Worm (Caenorhabditis elegans) whole organism, young adult: ENCODE measurements around the gene flp-14.
A peak's percentile ranks its signal among the peaks of the same experiment; 100 is the strongest.

Source experiments
- B0019.2 ChIP-seq: fragments of 200-800 bp; sonication (Bioruptor generic); conservative IDR thresholded peaks from 2 replicates; pipeline ENCODE4 v1.3.6; 2022; ENCODE audit warnings: missing genetic modification reagents, missing genetic modification characterization, missing compliant biosample characterization
- C06A6.2 ChIP-seq: fragments of 200-800 bp; sonication (Bioruptor generic); conservative IDR thresholded peaks from 2 replicates; pipeline ENCODE4 v1.3.6; 2022; ENCODE audit warnings: missing genetic modification characterization, missing compliant biosample characterization
- F22D6.2 ChIP-seq: sonication (generic microtip); optimal IDR thresholded peaks from 2 replicates; lab custom pipeline; 2016; ENCODE audit warnings: mild to moderate bottlenecking, missing genetic modification characterization, missing compliant biosample characterization
- F33H1.4 ChIP-seq: fragments of 200-800 bp; sonication (Bioruptor generic); IDR thresholded peaks from 2 replicates; pipeline ENCODE4 v1.3.6; 2022; ENCODE audit warnings: missing genetic modification reagents, missing genetic modification characterization, missing compliant biosample characterization
- F37B4.10 ChIP-seq: fragments of 200-800 bp; sonication (Bioruptor generic); IDR thresholded peaks from 2 replicates; pipeline ENCODE4 v1.3.6; 2022; ENCODE audit warnings: missing genetic modification characterization, missing compliant biosample characterization
- F39B2.1 ChIP-seq: fragments of 200-800 bp; sonication (Bioruptor generic); IDR thresholded peaks from 2 replicates; pipeline ENCODE4 v1.3.6; 2022; ENCODE audit warnings: missing genetic modification reagents, missing genetic modification characterization, missing compliant biosample characterization
- F55B11.4 ChIP-seq: sonication (generic microtip); optimal IDR thresholded peaks from 2 replicates; lab custom pipeline; 2016; ENCODE audit warnings: missing compliant biosample characterization, missing genetic modification characterization, borderline replicate concordance; ENCODE audit not compliant: insufficient read depth
- F57A8.1 ChIP-seq: fragments of 200-800 bp; sonication (Bioruptor generic); optimal IDR thresholded peaks from 2 replicates; lab custom pipeline; 2018; ENCODE audit warnings: mild to moderate bottlenecking, missing genetic modification characterization, moderate library complexity, missing compliant biosample characterization
- K11D2.4 ChIP-seq: fragments of 200-800 bp; sonication (Bioruptor generic); IDR thresholded peaks from 2 replicates; pipeline ENCODE4 v1.3.6; 2022; ENCODE audit warnings: missing genetic modification reagents, missing genetic modification characterization, missing compliant biosample characterization
- T07F8.4 ChIP-seq: sonication (generic microtip); optimal IDR thresholded peaks from 2 replicates; lab custom pipeline; 2016; ENCODE audit warnings: mild to moderate bottlenecking, missing genetic modification characterization, moderate library complexity, missing compliant biosample characterization
- Y79H2A.3 ChIP-seq: fragments of 200-800 bp; sonication (Bioruptor generic); conservative IDR thresholded peaks from 2 replicates; pipeline ENCODE4 v1.3.6; 2022; ENCODE audit warnings: missing genetic modification reagents, missing genetic modification characterization, missing compliant biosample characterization
- ZK185.1 ChIP-seq: sonication (generic microtip); optimal IDR thresholded peaks from 2 replicates; lab custom pipeline; 2016; ENCODE audit warnings: mild to moderate bottlenecking, missing genetic modification characterization, missing compliant biosample characterization; ENCODE audit not compliant: poor library complexity, severe bottlenecking
- athp-1 ChIP-seq: sonication (generic microtip); optimal IDR thresholded peaks from 2 replicates; lab custom pipeline; 2017; ENCODE audit warnings: mild to moderate bottlenecking, missing genetic modification characterization, missing compliant biosample characterization
- attf-3 ChIP-seq: fragments of 200-800 bp; sonication (Bioruptor generic); conservative IDR thresholded peaks from 2 replicates; pipeline ENCODE4 v1.3.6; 2022; ENCODE audit warnings: missing genetic modification reagents, missing genetic modification characterization, missing compliant biosample characterization
- bed-2 ChIP-seq: fragments of 200-800 bp; sonication (Bioruptor generic); IDR thresholded peaks from 2 replicates; pipeline ENCODE4 v1.3.6; 2022; ENCODE audit warnings: missing genetic modification reagents, missing genetic modification characterization, missing compliant biosample characterization
- ccch-3 ChIP-seq: fragments of 200-800 bp; sonication (Bioruptor generic); optimal IDR thresholded peaks from 2 replicates; lab custom pipeline; 2018; ENCODE audit warnings: mild to moderate bottlenecking, missing genetic modification characterization, missing compliant biosample characterization
- cebp-2 ChIP-seq: fragments of 200-800 bp; sonication (Bioruptor generic); IDR thresholded peaks from 2 replicates; pipeline ENCODE4 v1.3.6; 2022; ENCODE audit warnings: missing genetic modification characterization, missing compliant biosample characterization
- ceh-40 ChIP-seq: fragments of 200-800 bp; sonication (Bioruptor generic); IDR thresholded peaks from 2 replicates; pipeline ENCODE4 v1.3.6; 2022; ENCODE audit warnings: missing genetic modification characterization, missing compliant biosample characterization
- ceh-58 ChIP-seq: fragments of 200-800 bp; sonication (Bioruptor generic); IDR thresholded peaks from 2 replicates; pipeline ENCODE4 v1.3.6; 2022; ENCODE audit warnings: missing genetic modification characterization, missing compliant biosample characterization
- die-1 ChIP-seq: sonication (generic microtip); optimal IDR thresholded peaks from 2 replicates; lab custom pipeline; 2016; ENCODE audit warnings: missing genotype, mild to moderate bottlenecking, missing genetic modification characterization, missing compliant biosample characterization
- dpff-1 ChIP-seq: sonication (generic microtip); optimal IDR thresholded peaks from 2 replicates; lab custom pipeline; 2017; ENCODE audit warnings: mild to moderate bottlenecking, missing genetic modification characterization, missing compliant biosample characterization
- dpl-1 ChIP-seq: fragments of 150-350 bp; optimal IDR thresholded peaks from 2 replicates; lab custom pipeline; 2014; ENCODE audit warnings: missing biosample characterization, missing genetic modification reagents, missing genetic modification characterization
- efl-1 ChIP-seq: fragments of 150-350 bp; optimal IDR thresholded peaks from 2 replicates; lab custom pipeline; 2014; ENCODE audit warnings: missing biosample characterization, missing genetic modification reagents, missing genetic modification characterization
- egrh-3 ChIP-seq: fragments of 200-800 bp; sonication (Bioruptor generic); IDR thresholded peaks from 2 replicates; pipeline ENCODE4 v1.3.6; 2022; ENCODE audit warnings: missing genetic modification reagents, missing genetic modification characterization, missing compliant biosample characterization
- ekl-4 ChIP-seq: fragments of 200-800 bp; sonication (Bioruptor generic); IDR thresholded peaks from 2 replicates; pipeline ENCODE4 v1.3.6; 2022; ENCODE audit warnings: missing genetic modification reagents, missing genetic modification characterization, missing compliant biosample characterization
- ets-4 ChIP-seq: fragments of 200-800 bp; sonication (Bioruptor generic); optimal IDR thresholded peaks from 2 replicates; lab custom pipeline; 2018; ENCODE audit warnings: mild to moderate bottlenecking, missing genetic modification characterization, missing compliant biosample characterization
- fkh-3 ChIP-seq: sonication (generic microtip); optimal IDR thresholded peaks from 2 replicates; lab custom pipeline; 2016; ENCODE audit warnings: mild to moderate bottlenecking, missing genetic modification characterization, missing compliant biosample characterization
- hlh-12 ChIP-seq: sonication (generic microtip); optimal IDR thresholded peaks from 2 replicates; lab custom pipeline; 2016; ENCODE audit warnings: missing genetic modification characterization, missing compliant biosample characterization
- hlh-26 ChIP-seq: fragments of 200-800 bp; sonication (Bioruptor generic); conservative IDR thresholded peaks from 2 replicates; pipeline ENCODE4 v1.3.6; 2022; ENCODE audit warnings: missing genetic modification reagents, missing genetic modification characterization, missing compliant biosample characterization
- hmg-20 ChIP-seq: fragments of 200-800 bp; sonication (Bioruptor generic); IDR thresholded peaks from 2 replicates; pipeline ENCODE4 v1.3.6; 2022; ENCODE audit warnings: missing genetic modification reagents, missing genetic modification characterization, missing compliant biosample characterization
- lag-1 ChIP-seq: fragments of 200-800 bp; sonication (Bioruptor generic); IDR thresholded peaks from 2 replicates; pipeline ENCODE4 v1.3.6; 2022; ENCODE audit warnings: missing genetic modification reagents, missing genetic modification characterization, missing compliant biosample characterization
- lin-26 ChIP-seq: fragments of 200-800 bp; sonication (Bioruptor generic); IDR thresholded peaks from 2 replicates; pipeline ENCODE4 v1.3.6; 2022; ENCODE audit warnings: missing genetic modification reagents, missing genetic modification characterization, missing compliant biosample characterization
- lir-1 ChIP-seq: fragments of 200-800 bp; sonication (Bioruptor generic); conservative IDR thresholded peaks from 2 replicates; pipeline ENCODE4 v1.3.6; 2022; ENCODE audit warnings: missing genetic modification reagents, missing genetic modification characterization, missing compliant biosample characterization
- madf-10 ChIP-seq: sonication (generic microtip); optimal IDR thresholded peaks from 2 replicates; lab custom pipeline; 2016; ENCODE audit warnings: mild to moderate bottlenecking, missing genetic modification characterization, missing compliant biosample characterization
- madf-6 ChIP-seq: fragments of 200-800 bp; sonication (Bioruptor generic); IDR thresholded peaks from 2 replicates; pipeline ENCODE4 v1.3.6; 2022; ENCODE audit warnings: missing genetic modification reagents, missing genetic modification characterization, missing compliant biosample characterization
- madf-8 ChIP-seq: fragments of 200-800 bp; sonication (Bioruptor generic); conservative IDR thresholded peaks from 2 replicates; pipeline ENCODE4 v1.3.6; 2022; ENCODE audit warnings: missing genetic modification reagents, missing genetic modification characterization, missing compliant biosample characterization
- nfya-2 ChIP-seq: fragments of 200-800 bp; sonication (Bioruptor generic); IDR thresholded peaks from 2 replicates; pipeline ENCODE4 v1.3.6; 2022; ENCODE audit warnings: missing genetic modification reagents, missing genetic modification characterization, missing compliant biosample characterization
- nfyb-1 ChIP-seq: fragments of 200-800 bp; sonication (Bioruptor generic); IDR thresholded peaks from 2 replicates; pipeline ENCODE4 v1.3.6; 2022; ENCODE audit warnings: missing genetic modification reagents, missing genetic modification characterization, missing compliant biosample characterization
- rcor-1 ChIP-seq: fragments of 200-800 bp; sonication (Bioruptor generic); IDR thresholded peaks from 2 replicates; pipeline ENCODE4 v1.3.6; 2022; ENCODE audit warnings: missing genetic modification reagents, missing genetic modification characterization, missing compliant biosample characterization
- rpc-1 ChIP-seq, 2 experiments: fragments of 150-350 bp in 1 of 2; sonication (generic microtip) in 1 of 2; optimal IDR thresholded peaks; 2 replicates each; lab custom pipeline; 2014 to 2018; ENCODE audit warnings: missing biosample characterization in 1 of 2, missing genetic modification characterization in 1 of 2, missing genetic modification reagents in 1 of 2, missing genotype in 1 of 2
- snpc-1.1 ChIP-seq: sonication (generic microtip); optimal IDR thresholded peaks from 2 replicates; lab custom pipeline; 2017; ENCODE audit warnings: missing genetic modification characterization, mild to moderate bottlenecking, missing compliant biosample characterization, antibody characterized with exemption, moderate library complexity, missing genotype, missing genetic modification reagents; ENCODE audit not compliant: insufficient read depth
- snpc-1.3 ChIP-seq: sonication (generic microtip); optimal IDR thresholded peaks from 2 replicates; lab custom pipeline; 2017; ENCODE audit warnings: missing genetic modification characterization, mild to moderate bottlenecking, missing compliant biosample characterization, antibody characterized with exemption, moderate library complexity, missing genotype, missing genetic modification reagents; ENCODE audit not compliant: insufficient read depth
- snpc-4 ChIP-seq, 5 experiments: fragments of 150-350 bp in 1 of 5; sonication (generic microtip) in 4 of 5; optimal IDR thresholded peaks; 2 replicates each; lab custom pipeline; 2014 to 2018; ENCODE audit warnings: missing genetic modification characterization in 5 of 5, missing biosample characterization in 3 of 5, antibody characterized with exemption in 2 of 5, mild to moderate bottlenecking in 2 of 5, missing compliant biosample characterization in 2 of 5, missing genotype in 2 of 5, moderate library complexity in 2 of 5, missing genetic modification reagents in 1 of 5
- somi-1 ChIP-seq: fragments of 200-800 bp; sonication (Bioruptor generic); optimal IDR thresholded peaks from 2 replicates; lab custom pipeline; 2018; ENCODE audit warnings: mild to moderate bottlenecking, missing genetic modification characterization, missing compliant biosample characterization
- sptf-2 ChIP-seq: fragments of 200-800 bp; sonication (Bioruptor generic); optimal IDR thresholded peaks from 2 replicates; lab custom pipeline; 2018; ENCODE audit warnings: mild to moderate bottlenecking, missing genetic modification characterization, missing compliant biosample characterization
- tlf-1 ChIP-seq: fragments of 200-800 bp; sonication (Bioruptor generic); optimal IDR thresholded peaks from 2 replicates; lab custom pipeline; 2018; ENCODE audit warnings: mild to moderate bottlenecking, missing genetic modification characterization, missing compliant biosample characterization
- ztf-25 ChIP-seq: fragments of 200-800 bp; sonication (Bioruptor generic); IDR thresholded peaks from 2 replicates; pipeline ENCODE4 v1.3.6; 2022; ENCODE audit warnings: missing genetic modification reagents, missing genetic modification characterization, missing compliant biosample characterization
- ztf-26 ChIP-seq: sonication (generic microtip); optimal IDR thresholded peaks from 2 replicates; lab custom pipeline; 2017; ENCODE audit warnings: missing genetic modification characterization, missing compliant biosample characterization

flp-14 gene

DNA sequence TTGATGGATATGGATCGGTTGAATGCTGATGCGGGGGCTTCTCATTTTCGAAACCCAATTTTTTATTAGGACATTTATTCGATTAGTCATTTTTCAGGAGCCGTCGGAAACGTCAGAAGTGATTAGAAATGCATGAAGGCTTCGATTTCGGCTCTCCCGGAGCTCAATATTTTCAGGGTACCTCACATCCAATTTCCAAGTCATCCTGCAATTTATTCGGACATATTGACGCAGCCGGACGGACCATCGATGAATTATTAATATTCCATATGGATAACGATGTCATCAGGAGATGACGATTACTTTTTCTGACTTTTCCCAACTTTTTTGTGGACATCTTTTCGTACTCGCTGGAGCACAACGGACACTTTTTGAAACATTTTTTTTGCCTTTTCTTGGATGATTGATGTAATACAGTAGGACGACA, 3.7 kb upstream of the flp-14 start:
- TF ChIP-seq F37B4.10 (GFP tag; lab: Robert Waterston, UW) (no peak), madf-10 (tag; lab: Kevin White, UChicago) (peak; percentile 19), ztf-26 (tag; lab: Kevin White, UChicago) (peak; percentile 53), ceh-58 (GFP tag; lab: Robert Waterston, UW) (no peak), rpc-1 (optimal IDR thresholded peaks at IDR 0.05; lab: Kevin White, UChicago) (no peak), rpc-1 (tag; optimal IDR thresholded peaks at IDR 0.05; lab: Kevin White, UChicago) (no peak), athp-1 (tag; lab: Kevin White, UChicago) (peak; percentile 69), ZK185.1 (no peak), ekl-4 (GFP tag; lab: Robert Waterston, UW) (peak; percentile 63), hlh-26 (GFP tag; lab: Robert Waterston, UW) (no peak), madf-8 (GFP tag; lab: Robert Waterston, UW) (0 out of 2 replicates have a peak, but pooled peaks have one; percentile 11), snpc-1.1 (tag; lab: Kevin White, UChicago) (no peak), fkh-3 (tag; lab: Kevin White, UChicago) (no peak), snpc-4 (GFP tag; optimal IDR thresholded peaks at IDR 0.05; lab: Kevin White, UChicago) (no peak), snpc-4 (tag; optimal IDR thresholded peaks at IDR 0.05; lab: Kevin White, UChicago) (peak in 2 of 4 experiments; percentile 36 to 42), F57A8.1 (no peak), attf-3 (GFP tag; lab: Robert Waterston, UW) (no peak), hmg-20 (GFP tag; lab: Robert Waterston, UW) (no peak), sptf-2 (GFP tag; lab: Kevin White, UChicago) (no peak), egrh-3 (no peak), bed-2 (GFP tag; lab: Robert Waterston, UW) (no peak), hlh-12 (tag; lab: Kevin White, UChicago) (no peak), ccch-3 (GFP tag; lab: Kevin White, UChicago) (no peak), B0019.2 (GFP tag; lab: Robert Waterston, UW) (no peak), F39B2.1 (GFP tag; lab: Robert Waterston, UW) (peak; percentile 64; the same call in 1 of the 2 replicates), lir-1 (GFP tag; lab: Robert Waterston, UW) (no peak), C06A6.2 (GFP tag; lab: Robert Waterston, UW) (no peak), lag-1 (GFP tag; lab: Robert Waterston, UW) (no peak), madf-6 (peak; percentile 66), F33H1.4 (GFP tag; lab: Robert Waterston, UW) (0 out of 2 replicates have a peak, but pooled peaks have one; percentile 18), ceh-40 (no peak), dpl-1 (GFP tag; lab: Kevin White, UChicago) (no peak), snpc-1.3 (tag; lab: Kevin White, UChicago) (no peak), die-1 (peak; percentile 38), nfyb-1 (GFP tag; lab: Robert Waterston, UW) (peak; percentile 87), F22D6.2 (tag; lab: Kevin White, UChicago) (no peak), K11D2.4 (GFP tag; lab: Robert Waterston, UW) (no peak), efl-1 (GFP tag; lab: Kevin White, UChicago) (no peak), tlf-1 (GFP tag; lab: Kevin White, UChicago) (peak; percentile 78), somi-1 (GFP tag; lab: Kevin White, UChicago) (no peak), dpff-1 (tag; lab: Kevin White, UChicago) (peak; percentile 46), T07F8.4 (tag; lab: Kevin White, UChicago) (no peak), cebp-2 (GFP tag; lab: Robert Waterston, UW) (peak; percentile 86; the same call in 1 of the 2 replicates), F55B11.4 (tag; lab: Kevin White, UChicago) (no peak), nfya-2 (GFP tag; lab: Robert Waterston, UW) (0 out of 2 replicates have a peak, but pooled peaks have one; percentile 24), lin-26 (no peak), ztf-25 (no peak), rcor-1 (GFP tag; lab: Robert Waterston, UW) (no peak; the same call in 1 of the 2 replicates), Y79H2A.3 (peak; percentile 73; the same call in 1 of the 2 replicates), ets-4 (GFP tag; lab: Kevin White, UChicago) (no peak)
